Fruit fly (Drosophila melanogaster): ENCODE data around the gene comm3.

DNA sequence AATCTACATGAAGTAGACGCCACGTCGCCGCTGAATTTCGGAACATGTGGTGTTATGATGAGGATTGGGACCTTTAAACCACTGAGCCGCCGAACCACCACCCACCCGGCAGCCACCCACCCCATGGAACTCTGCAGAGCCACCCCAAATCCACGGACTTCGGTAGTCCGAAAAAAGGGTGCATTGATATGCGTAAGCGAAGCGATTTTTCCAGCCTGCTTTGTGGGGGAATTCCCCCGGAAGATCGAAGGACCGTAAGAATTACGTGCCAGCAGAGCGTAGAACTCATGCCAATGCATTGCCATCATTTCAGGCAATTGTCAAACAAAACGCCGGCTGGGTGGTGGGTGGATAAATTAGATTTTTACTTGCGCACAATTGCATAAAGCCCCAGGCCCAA is 30.7 kb upstream of the comm3 start:
- no peak for TF ChIP-seq CG8478 (optimal IDR thresholded peaks at IDR 0.05)
- no peak for TF ChIP-seq CTCF (optimal IDR thresholded peaks at IDR 0.05)
